Worm (Caenorhabditis elegans): ENCODE results near the gene oac-54.

The oac-54 gene

ce11 chrII:9157125-9157524 is 786 bp upstream of the oac-54 start:
- TF ChIP-seq ceh-34 (tag; optimal IDR thresholded peaks at IDR 0.05) (no peak), F13H6.1 (tag; optimal IDR thresholded peaks at IDR 0.05) (no peak), nhr-11 (tag; optimal IDR thresholded peaks at IDR 0.05) (no peak), pag-3 (tag; optimal IDR thresholded peaks at IDR 0.05; ENCODE audit: borderline replicate concordance) (no peak), elt-2 (tag; optimal IDR thresholded peaks at IDR 0.05) (peak; percentile 52)

ce11 chrII:9160197-9160806 is 2.4 kb downstream of the oac-54 start:
- TF ChIP-seq T23F11.4 (GFP tag; optimal IDR thresholded peaks at IDR 0.05) (no peak), pros-1 (tag; optimal IDR thresholded peaks at IDR 0.05) (no peak), ceh-34 (tag; optimal IDR thresholded peaks at IDR 0.05) (no peak), hlh-15 (tag; optimal IDR thresholded peaks at IDR 0.05) (no peak), mec-3 (tag; optimal IDR thresholded peaks at IDR 0.05; ENCODE audit: borderline replicate concordance) (no peak), sox-2 (GFP tag; IDR thresholded peaks at IDR 0.05) (no peak), npax-4 (tag; optimal IDR thresholded peaks at IDR 0.05) (no peak), Y22D7AL.16 (tag; optimal IDR thresholded peaks at IDR 0.05) (no peak), unc-86 (tag; optimal IDR thresholded peaks at IDR 0.05) (no peak), tbx-7 (tag; optimal IDR thresholded peaks at IDR 0.05) (no peak), hlh-30 (tag; optimal IDR thresholded peaks at IDR 0.05; ENCODE audit: insufficient read depth) (no peak), F13H6.1 (tag; optimal IDR thresholded peaks at IDR 0.05) (no peak), sox-4 (tag; optimal IDR thresholded peaks at IDR 0.05) (no peak), ceh-45 (GFP tag; IDR thresholded peaks at IDR 0.05) (no peak), unc-42 (tag; optimal IDR thresholded peaks at IDR 0.05) (no peak), elt-4 (tag; optimal IDR thresholded peaks at IDR 0.05) (no peak), fax-1 (tag; optimal IDR thresholded peaks at IDR 0.05) (no peak), hlh-13 (GFP tag; optimal IDR thresholded peaks at IDR 0.05) (no peak), che-1 (tag; optimal IDR thresholded peaks at IDR 0.05) (no peak), pha-2 (tag; optimal IDR thresholded peaks at IDR 0.05) (no peak)

- TF ChIP-seq ref-2 (tag; optimal IDR thresholded peaks at IDR 0.05) = no peak
- TF ChIP-seq odd-2 (tag; optimal IDR thresholded peaks at IDR 0.05) = no peak
- TF ChIP-seq pag-3 (tag; optimal IDR thresholded peaks at IDR 0.05; ENCODE audit: borderline replicate concordance) = no peak
- no peak for TF ChIP-seq ceh-22 (tag; optimal IDR thresholded peaks at IDR 0.05)
- no peak for TF ChIP-seq hlh-6 (tag; optimal IDR thresholded peaks at IDR 0.05)
- no peak for TF ChIP-seq elt-2 (tag; optimal IDR thresholded peaks at IDR 0.05)
Observed at ce11 chrII:9161023-9161422, 3.1 kb downstream of the oac-54 start, which contains the start of gene rhy-1. Gene rhy-1, plus strand, starts transcription at chrII:9161379.

- TF ChIP-seq nfya-1 (tag; optimal IDR thresholded peaks at IDR 0.05) (no peak), pax-1 (tag; optimal IDR thresholded peaks at IDR 0.05) (no peak), ama-1 (optimal IDR thresholded peaks at IDR 0.05) (peak; percentile 52), ceh-30 (tag; optimal IDR thresholded peaks at IDR 0.05) (no peak)
Observed at ce11 chrII:9163348-9163747, 5.4 kb downstream of the oac-54 start.

ce11 chrII:9165762-9166460 is 8.0 kb downstream of the oac-54 start, which contains the start of gene W07A12.8:
Gene W07A12.8, minus strand, starts transcription at chrII:9165812.
- TF ChIP-seq ttx-3 (tag; optimal IDR thresholded peaks at IDR 0.05) (no peak), unc-42 (tag; optimal IDR thresholded peaks at IDR 0.05) (peak; percentile 28)

- TF ChIP-seq rnt-1 (tag; optimal IDR thresholded peaks at IDR 0.05) (no peak), lin-11 (tag; optimal IDR thresholded peaks at IDR 0.05) (no peak), hlh-13 (GFP tag; optimal IDR thresholded peaks at IDR 0.05) (no peak), C38D4.7 (GFP tag; optimal IDR thresholded peaks at IDR 0.05) (no peak), K02D7.2 (tag; optimal IDR thresholded peaks at IDR 0.05) (no peak), hlh-8 (tag; optimal IDR thresholded peaks at IDR 0.05) (no peak), nfya-1 (tag; optimal IDR thresholded peaks at IDR 0.05) (no peak), fkh-10 (GFP tag; optimal IDR thresholded peaks at IDR 0.05) (no peak), sox-2 (GFP tag; IDR thresholded peaks at IDR 0.05) (no peak), C08G9.2 (tag; optimal IDR thresholded peaks at IDR 0.05) (no peak)
Observed at ce11 chrII:9167730-9168129, 9.8 kb downstream of the oac-54 start, which contains the start of gene T23G7.3. Gene T23G7.3, minus strand, starts transcription at chrII:9167830.

Measured in whole organism, late embryonic.